Worm (Caenorhabditis elegans): ENCODE measurements around the gene fbxa-201.

fbxa-201 gene

DNA sequence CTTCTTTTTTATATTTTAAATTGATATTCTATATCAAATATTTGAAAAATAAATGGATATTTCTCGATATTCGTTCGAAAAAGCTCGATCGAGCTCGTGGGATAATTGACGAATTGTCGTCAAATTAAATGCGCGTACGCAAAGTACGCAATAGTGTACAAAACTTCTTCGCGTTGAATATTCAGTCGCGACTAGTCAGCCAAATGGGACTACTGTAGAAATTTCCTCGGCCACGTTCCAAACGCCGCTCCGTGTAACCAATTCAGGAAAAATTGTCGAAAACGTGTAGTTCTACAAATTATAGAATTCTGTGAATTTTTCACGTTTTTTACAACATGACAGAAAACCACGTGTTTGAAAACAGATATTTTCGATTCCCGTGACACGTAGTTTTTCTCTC lies 33.3 kb downstream of the fbxa-201 start (continued):
- TF ChIP-seq cebp-1 (GFP tag; IDR thresholded peaks at IDR 0.05) (peak; percentile 44; the same call in 1 of the 2 replicates), cebp-1 (tag; optimal IDR thresholded peaks at IDR 0.05) (peak; percentile 35), lin-40 (tag; optimal IDR thresholded peaks at IDR 0.05) (no peak), Y79H2A.3 (GFP tag; conservative IDR thresholded peaks at IDR 0.05) (peak; percentile 72), ztf-28 (GFP tag; IDR thresholded peaks at IDR 0.05) (peak; percentile 84; the same call in 1 of the 2 replicates), tbx-9 (tag; optimal IDR thresholded peaks at IDR 0.05; ENCODE audit: borderline replicate concordance) (no peak), snpc-4 (GFP tag; optimal IDR thresholded peaks at IDR 0.05) (peak; percentile 29), snpc-4 (tag; optimal IDR thresholded peaks at IDR 0.05) (peak in 2 of 4 experiments; percentile 25 to 30), nfyb-1 (GFP tag; IDR thresholded peaks at IDR 0.05) (peak; percentile 67; the same call in 1 of the 2 replicates), atf-7 (tag; optimal IDR thresholded peaks at IDR 0.05) (no peak), pbrm-1 (GFP tag; IDR thresholded peaks at IDR 0.05) (peak; percentile 82), ama-1 (optimal IDR thresholded peaks at IDR 0.05) (no peak), ama-1 (GFP tag; optimal IDR thresholded peaks at IDR 0.05) (no peak), efl-1 (GFP tag; optimal IDR thresholded peaks at IDR 0.05) (peak; percentile 58), nhr-120 (GFP tag; IDR thresholded peaks at IDR 0.05) (no peak), B0035.1 (tag; optimal IDR thresholded peaks at IDR 0.05) (no peak), B0261.1 (tag; optimal IDR thresholded peaks at IDR 0.05) (no peak), pha-4 (tag; optimal IDR thresholded peaks at IDR 0.05) (no peak), ceh-27 (GFP tag; optimal IDR thresholded peaks at IDR 0.05) (peak; percentile 43), fkh-3 (tag; optimal IDR thresholded peaks at IDR 0.05) (no peak), gei-17 (GFP tag; optimal IDR thresholded peaks at IDR 0.05) (no peak), nhr-27 (tag; optimal IDR thresholded peaks at IDR 0.05) (no peak), bed-2 (GFP tag; IDR thresholded peaks at IDR 0.05) (0 out of 2 replicates have a peak, but pooled peaks have one; percentile 27), F57A8.1 (GFP tag; optimal IDR thresholded peaks at IDR 0.05) (no peak), rcor-1 (GFP tag; IDR thresholded peaks at IDR 0.05) (peak; percentile 87), ets-4 (GFP tag; optimal IDR thresholded peaks at IDR 0.05) (no peak), ZK185.1 (tag; optimal IDR thresholded peaks at IDR 0.05; ENCODE audit: poor library complexity, severe bottlenecking) (no peak), lir-1 (GFP tag; conservative IDR thresholded peaks at IDR 0.05) (peak; percentile 57; the same call in 1 of the 2 replicates), nhr-80 (tag; optimal IDR thresholded peaks at IDR 0.05) (peak; percentile 61), snpc-1.3 (tag; optimal IDR thresholded peaks at IDR 0.05; ENCODE audit: insufficient read depth) (peak; percentile 44), bed-1 (GFP tag; IDR thresholded peaks at IDR 0.05) (no peak), hsf-1 (GFP tag; IDR thresholded peaks at IDR 0.05) (no peak), ccch-3 (GFP tag; optimal IDR thresholded peaks at IDR 0.05) (no peak), K12H6.12 (tag; optimal IDR thresholded peaks at IDR 0.05) (no peak), rec-8 (tag; optimal IDR thresholded peaks at IDR 0.05) (no peak), dox-1 (GFP tag; IDR thresholded peaks at IDR 0.05) (peak; percentile 93), lin-35 (GFP tag; optimal IDR thresholded peaks at IDR 0.05) (peak in 1 of 3 experiments; percentile 79), hmg-20 (GFP tag; IDR thresholded peaks at IDR 0.05) (no peak), B0019.2 (GFP tag; conservative IDR thresholded peaks at IDR 0.05) (peak; percentile 81), madf-3 (GFP tag; IDR thresholded peaks at IDR 0.05) (0 out of 2 replicates have a peak, but pooled peaks have one; percentile 35), C17E4.6 (GFP tag; IDR thresholded peaks at IDR 0.05) (no peak), tlf-1 (GFP tag; optimal IDR thresholded peaks at IDR 0.05) (peak; percentile 58), attf-5 (GFP tag; optimal IDR thresholded peaks at IDR 0.05) (peak; percentile 69), ztf-22 (GFP tag; optimal IDR thresholded peaks at IDR 0.05) (no peak), lsl-1 (GFP tag; optimal IDR thresholded peaks at IDR 0.05) (peak; percentile 93), ztf-25 (GFP tag; IDR thresholded peaks at IDR 0.05) (peak; percentile 85; the same call in 1 of the 2 replicates), lag-1 (GFP tag; IDR thresholded peaks at IDR 0.05) (no peak), Y67H2A.10 (GFP tag; conservative IDR thresholded peaks at IDR 0.05) (peak; percentile 81)

All from whole organism, young adult.